Fruit fly (Drosophila melanogaster) whole organism, embryonic: Measurements from ENCODE around the gene Mct1.

Experiments used
- CG10543 ChIP-seq: fragments of 200-800 bp; sonication (Bioruptor generic); optimal IDR thresholded peaks from 3 replicates; lab custom pipeline; 2017; ENCODE audit warnings: missing biosample characterization, mild to moderate bottlenecking, missing genetic modification characterization, moderate library complexity
- CG10979 ChIP-seq: fragments of 200-800 bp; sonication (Bioruptor generic); optimal IDR thresholded peaks from 2 replicates; lab custom pipeline; 2018; ENCODE audit warnings: missing biosample characterization, mild to moderate bottlenecking, missing genetic modification characterization, moderate library complexity
- CG11085 ChIP-seq: fragments of 200-800 bp; sonication (Bioruptor generic); IDR thresholded peaks from 2 replicates; pipeline ENCODE4 v1.3.6; 2022; ENCODE audit warnings: missing biosample characterization, missing genetic modification characterization
- CG12769 ChIP-seq: fragments of 200-800 bp; sonication (Bioruptor generic); optimal IDR thresholded peaks from 2 replicates; lab custom pipeline; 2019; ENCODE audit warnings: missing biosample characterization, mild to moderate bottlenecking, missing genetic modification characterization, moderate library complexity
- CG13123 ChIP-seq: fragments of 200-800 bp; sonication (Bioruptor generic); optimal IDR thresholded peaks from 2 replicates; lab custom pipeline; 2016; ENCODE audit warnings: missing biosample characterization, missing genetic modification characterization
- CG13287 ChIP-seq: fragments of 200-800 bp; sonication (Bioruptor generic); IDR thresholded peaks from 2 replicates; pipeline ENCODE4 v1.3.6; 2022; ENCODE audit warnings: missing biosample characterization, missing genetic modification characterization; ENCODE audit not compliant: partially characterized antibody
- CG16813 ChIP-seq: fragments of 200-800 bp; sonication (Bioruptor generic); IDR thresholded peaks from 3 replicates; pipeline ENCODE4 v1.3.6; 2022; ENCODE audit warnings: missing biosample characterization, missing genetic modification characterization; ENCODE audit not compliant: partially characterized antibody
- CG17186 ChIP-seq: fragments of 200-800 bp; sonication (Bioruptor generic); optimal IDR thresholded peaks from 3 replicates; lab custom pipeline; 2017; ENCODE audit warnings: missing biosample characterization, missing genetic modification reagents, missing genetic modification characterization
- CG18011 ChIP-seq: fragments of 200-800 bp; sonication (Bioruptor generic); optimal IDR thresholded peaks from 2 replicates; lab custom pipeline; 2017; ENCODE audit warnings: missing biosample characterization, missing genetic modification characterization, mild to moderate bottlenecking, moderate library complexity, missing genotype
- CG4328 ChIP-seq: fragments of 200-800 bp; sonication (Bioruptor generic); optimal IDR thresholded peaks from 3 replicates; lab custom pipeline; 2017; ENCODE audit warnings: missing biosample characterization, missing genetic modification reagents, missing genetic modification characterization
- CG4820 ChIP-seq: fragments of 200-800 bp; sonication (Bioruptor generic); optimal IDR thresholded peaks from 3 replicates; lab custom pipeline; 2016; ENCODE audit warnings: missing biosample characterization, missing genetic modification characterization
- CG6813 ChIP-seq: fragments of 200-800 bp; sonication (Bioruptor generic); optimal IDR thresholded peaks from 2 replicates; lab custom pipeline; 2017; ENCODE audit warnings: missing biosample characterization, missing genetic modification characterization, mild to moderate bottlenecking, moderate library complexity, missing genetic modification reagents
- CG7372 ChIP-seq: fragments of 200-800 bp; sonication (Bioruptor generic); IDR thresholded peaks from 2 replicates; pipeline ENCODE4 v1.3.6; 2022; ENCODE audit warnings: missing biosample characterization, missing genetic modification characterization
- CG7556 ChIP-seq: fragments of 200-800 bp; sonication (Bioruptor generic); optimal IDR thresholded peaks from 2 replicates; lab custom pipeline; 2017; ENCODE audit warnings: missing biosample characterization, mild to moderate bottlenecking, missing genetic modification characterization
- CG9437 ChIP-seq: fragments of 200-800 bp; sonication (Bioruptor generic); optimal IDR thresholded peaks from 2 replicates; lab custom pipeline; 2018; ENCODE audit warnings: missing biosample characterization, mild to moderate bottlenecking, missing genetic modification characterization
- CG9609 ChIP-seq: fragments of 200-800 bp; sonication (Bioruptor generic); optimal IDR thresholded peaks from 3 replicates; lab custom pipeline; 2016; ENCODE audit warnings: missing biosample characterization, missing genetic modification characterization
- D19A ChIP-seq: fragments of 200-800 bp; optimal IDR thresholded peaks from 3 replicates; lab custom pipeline; 2019; ENCODE audit warnings: missing biosample characterization, mild to moderate bottlenecking, missing genetic modification characterization, moderate library complexity
- Deaf1 ChIP-seq: fragments of 200-800 bp; optimal IDR thresholded peaks from 3 replicates; lab custom pipeline; 2019; ENCODE audit warnings: missing biosample characterization, mild to moderate bottlenecking, missing genetic modification characterization, moderate library complexity
- E2f1 ChIP-seq: fragments of 200-800 bp; sonication (Bioruptor generic); IDR thresholded peaks from 2 replicates; pipeline ENCODE4 v1.3.6; 2022; ENCODE audit warnings: missing biosample characterization, missing genetic modification characterization
- HLH3B ChIP-seq: fragments of 200-800 bp; sonication (Bioruptor generic); IDR thresholded peaks from 2 replicates; pipeline ENCODE4 v1.3.6; 2022; ENCODE audit warnings: missing biosample characterization, missing genetic modification characterization
- Med ChIP-seq: fragments of 200-800 bp; sonication (Bioruptor generic); peaks from one replicate; lab custom pipeline; 2016; ENCODE audit warnings: missing biosample characterization, missing genetic modification characterization, mild to moderate bottlenecking, inconsistent platforms, moderate library complexity
- Pdp1 ChIP-seq, 2 experiments: fragments of 200-800 bp; sonication (Bioruptor generic); optimal IDR thresholded peaks; 3 replicates each; lab custom pipeline; 2016; ENCODE audit warnings: missing biosample characterization in 2 of 2, missing genetic modification characterization in 2 of 2, mild to moderate bottlenecking in 1 of 2, moderate library complexity in 1 of 2
- Spps ChIP-seq: fragments of 200-800 bp; sonication (Bioruptor generic); optimal IDR thresholded peaks from 2 replicates; lab custom pipeline; 2018; ENCODE audit warnings: missing biosample characterization, mild to moderate bottlenecking, missing genetic modification characterization
- Stat92E ChIP-seq, 3 experiments: fragments of >200 bp in 2 of 3; fragments of 200-800 bp in 1 of 3; sonication (Bioruptor generic) in 1 of 3; optimal IDR thresholded peaks; 2 replicates each; lab custom pipeline; 2017 to 2019; ENCODE audit warnings: missing biosample characterization in 3 of 3, missing genetic modification characterization in 3 of 3, mild to moderate bottlenecking in 1 of 3, moderate library complexity in 1 of 3
- abd-A ChIP-seq: fragments of 200-800 bp; sonication (Bioruptor generic); optimal IDR thresholded peaks from 3 replicates; lab custom pipeline; 2019; ENCODE audit warnings: missing biosample characterization, mild to moderate bottlenecking, missing genetic modification characterization, moderate library complexity
- br ChIP-seq: fragments of >200 bp; optimal IDR thresholded peaks from 2 replicates; lab custom pipeline; 2017
- chinmo ChIP-seq: fragments of 200-800 bp; sonication (Bioruptor generic); IDR thresholded peaks from 4 replicates; pipeline ENCODE4 v1.3.6; 2022; ENCODE audit warnings: missing biosample characterization, missing genetic modification characterization; ENCODE audit not compliant: partially characterized antibody
- fru ChIP-seq: fragments of >200 bp; optimal IDR thresholded peaks from 2 replicates; lab custom pipeline; 2017
- hkb ChIP-seq, 2 experiments: fragments of 200-800 bp in 1 of 2; fragments of >200 bp in 1 of 2; sonication (Bioruptor generic) in 1 of 2; IDR thresholded peaks in 1 of 2; optimal IDR thresholded peaks in 1 of 2; 2 replicates each; pipeline versions ENCODE4 v1.3.6 to Lab custom; 2017 to 2022; ENCODE audit warnings: missing biosample characterization in 1 of 2, missing genetic modification characterization in 1 of 2
- ind ChIP-seq: fragments of 200-800 bp; sonication (Bioruptor generic); optimal IDR thresholded peaks from 3 replicates; lab custom pipeline; 2016; ENCODE audit warnings: missing biosample characterization, missing genetic modification characterization
- mam ChIP-seq: fragments of 200-800 bp; sonication (Bioruptor generic); optimal IDR thresholded peaks from 3 replicates; lab custom pipeline; 2016; ENCODE audit warnings: missing biosample characterization, missing genetic modification characterization
- pan ChIP-seq, 4 experiments: fragments of >200 bp in 3 of 4; fragments of 200-800 bp in 1 of 4; sonication (Bioruptor generic) in 1 of 4; optimal IDR thresholded peaks in 3 of 4; IDR thresholded peaks in 1 of 4; 2 replicates each; pipeline versions ENCODE4 v1.3.6 to Lab custom; 2017 to 2022; ENCODE audit warnings: missing biosample characterization in 2 of 4, missing genetic modification characterization in 2 of 4, mixed read lengths in 1 of 4
- schlank ChIP-seq: fragments of 200-800 bp; sonication (Bioruptor generic); optimal IDR thresholded peaks from 2 replicates; lab custom pipeline; 2018; ENCODE audit warnings: missing biosample characterization, mild to moderate bottlenecking, missing genetic modification characterization
- sd ChIP-seq: fragments of 200-800 bp; sonication (Bioruptor generic); optimal IDR thresholded peaks from 3 replicates; lab custom pipeline; 2018; ENCODE audit warnings: missing biosample characterization, mild to moderate bottlenecking, missing genetic modification characterization, moderate library complexity
- sens ChIP-seq: fragments of 200-800 bp; sonication (Bioruptor generic); peaks from one replicate; lab custom pipeline; 2016; ENCODE audit warnings: missing biosample characterization, missing genetic modification characterization
- slbo ChIP-seq: fragments of 200-800 bp; sonication (Bioruptor generic); IDR thresholded peaks from 2 replicates; pipeline ENCODE4 v1.3.6; 2022; ENCODE audit warnings: missing biosample characterization, missing genetic modification characterization
- sob ChIP-seq: fragments of 200-800 bp; sonication (Bioruptor generic); IDR thresholded peaks from 2 replicates; pipeline ENCODE4 v1.3.6; 2022; ENCODE audit warnings: missing biosample characterization, missing genetic modification characterization
- sr ChIP-seq: fragments of 200-800 bp; sonication (Bioruptor generic); IDR thresholded peaks from 3 replicates; pipeline ENCODE4 v1.3.6; 2022; ENCODE audit warnings: missing biosample characterization, missing genetic modification characterization

Mct1 gene

DNA sequence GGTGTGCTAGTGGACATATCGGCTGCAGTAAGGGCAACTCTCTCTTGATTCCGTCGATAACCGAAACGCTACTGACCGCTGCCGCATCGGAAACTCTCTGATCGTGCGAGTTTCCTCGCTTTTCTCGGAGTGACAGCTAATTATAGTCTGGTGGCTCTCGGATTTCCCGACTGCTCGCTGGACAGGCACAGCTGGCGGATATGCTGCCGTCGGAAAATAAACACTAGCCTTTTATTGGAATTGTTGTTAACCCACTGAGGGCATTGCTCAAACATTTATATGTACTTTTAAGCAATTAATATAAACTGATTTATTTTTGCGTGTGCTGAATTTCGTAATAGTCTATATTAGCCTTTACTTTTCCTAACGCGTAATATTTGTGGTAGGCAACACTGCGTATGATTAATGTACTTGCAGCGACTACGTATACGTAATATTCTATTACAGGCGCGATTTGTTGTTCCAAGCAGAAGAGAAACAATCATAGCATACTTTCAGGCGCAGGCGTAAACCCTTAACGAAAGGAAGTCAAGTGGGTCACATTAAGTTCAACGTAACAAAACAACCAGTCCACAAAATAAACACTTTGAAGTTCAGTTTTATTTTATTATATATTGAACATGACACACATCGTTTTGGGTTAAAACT lies 24.9 kb downstream of the Mct1 start, which contains the start of gene SmydA-8:
Gene SmydA-8, minus strand, starts transcription at position 51 of the 648 bp plus-strand sequence.
- TF ChIP-seq CG13287 (GFP tag; lab: Robert Waterston, UW) (0 out of 2 replicates have a peak, but pooled peaks have one; percentile 13), Deaf1 (peak; percentile 51), Med (peak; percentile 27), CG9437 (GFP tag; lab: Kevin White, UChicago) (peak; percentile 98), E2f1 (no peak), CG10979 (tag; lab: Kevin White, UChicago) (peak; percentile 57), CG7372 (GFP tag; lab: Robert Waterston, UW) (peak; percentile 89), CG12769 (tag; lab: Kevin White, UChicago) (peak; percentile 6), hkb (optimal IDR thresholded peaks at IDR 0.05; lab: Kevin White, UChicago) (no peak), hkb (GFP tag; IDR thresholded peaks at IDR 0.05; lab: Robert Waterston, UW) (0 out of 2 replicates have a peak, but pooled peaks have one; percentile 10), sens (GFP tag; lab: Kevin White, UChicago) (peak; percentile 19), pan (optimal IDR thresholded peaks at IDR 0.05; lab: Kevin White, UChicago) (no peak), pan (GFP tag; optimal IDR thresholded peaks at IDR 0.05 in 1 of 2, IDR thresholded peaks at IDR 0.05 in 1 of 2) (no peak), CG18011 (no peak), Pdp1 (GFP tag; optimal IDR thresholded peaks at IDR 0.05; lab: Kevin White, UChicago) (peak in 1 of 2 experiments; percentile 66)

DNA sequence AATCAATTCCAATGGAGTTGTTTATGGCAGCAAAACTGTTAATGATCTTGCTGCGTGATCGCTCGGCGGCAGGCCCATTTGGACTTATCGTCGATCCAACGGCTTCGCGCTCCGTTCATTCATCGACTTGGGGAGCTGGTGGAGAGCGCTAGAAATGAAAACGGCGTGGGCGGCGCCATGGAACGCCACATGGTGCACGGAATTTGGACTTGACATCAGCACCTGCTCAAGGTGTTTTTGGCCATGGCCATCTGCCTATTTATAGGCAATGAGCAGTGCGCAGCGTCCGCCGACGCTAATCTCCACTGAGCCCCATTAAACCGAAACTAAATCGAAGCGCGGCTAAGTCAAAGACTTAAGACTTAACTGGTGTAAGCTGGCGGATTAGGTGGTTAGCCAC lies 29.5 kb downstream of the Mct1 start:
- TF ChIP-seq CG17186 (GFP tag; lab: Kevin White, UChicago) (no peak), Stat92E (GFP tag; optimal IDR thresholded peaks at IDR 0.05; lab: Kevin White, UChicago) (no peak), pan (optimal IDR thresholded peaks at IDR 0.05; lab: Kevin White, UChicago) (no peak), pan (GFP tag; optimal IDR thresholded peaks at IDR 0.05 in 1 of 2, IDR thresholded peaks at IDR 0.05 in 1 of 2) (no peak), CG16813 (GFP tag; lab: Robert Waterston, UW) (no peak), sd (peak; percentile 83), sr (GFP tag; lab: Robert Waterston, UW) (peak; percentile 80), CG7556 (GFP tag; lab: Kevin White, UChicago) (no peak), ind (GFP tag; lab: Kevin White, UChicago) (no peak)

DNA sequence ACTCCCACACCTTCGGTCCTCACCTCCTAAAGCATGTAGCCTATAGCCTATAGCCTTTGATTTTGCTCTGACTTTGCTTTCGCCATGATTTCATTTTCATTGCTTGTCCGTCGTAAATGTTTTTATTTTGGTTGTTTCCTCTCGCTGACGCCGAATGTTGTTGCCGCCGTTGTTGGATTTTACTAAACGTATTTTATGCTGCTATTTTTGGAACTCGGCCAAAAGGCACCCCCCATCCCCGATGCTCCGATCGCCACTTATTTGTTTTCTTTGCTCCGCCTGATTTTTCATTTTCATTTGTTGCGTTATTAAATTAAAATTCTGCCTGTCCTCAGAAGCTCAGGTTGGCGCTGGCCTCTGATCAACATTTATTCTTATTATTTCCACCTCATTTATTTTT lies 30.3 kb downstream of the Mct1 start:
- peak; percentile 89 for TF ChIP-seq CG10543 (GFP tag; lab: Kevin White, UChicago)
- no peak for TF ChIP-seq CG6813
- no peak for TF ChIP-seq mam (GFP tag; lab: Kevin White, UChicago)
- TF ChIP-seq sd: peak; percentile 61
- no peak for TF ChIP-seq D19A (tag; lab: Kevin White, UChicago)
- peak; percentile 18 for TF ChIP-seq Deaf1
- TF ChIP-seq fru: no peak
- TF ChIP-seq HLH3B: no peak
- peak; percentile 26 for TF ChIP-seq abd-A (tag; lab: Kevin White, UChicago)
- no peak for TF ChIP-seq CG11085 (GFP tag; lab: Robert Waterston, UW)
- peak; percentile 46; the same call in 1 of the 3 replicates for TF ChIP-seq sr (GFP tag; lab: Robert Waterston, UW)
- TF ChIP-seq chinmo (GFP tag; lab: Robert Waterston, UW): 0 out of 4 replicates have a peak, but pooled peaks have one; percentile 21
- no peak for TF ChIP-seq schlank
- TF ChIP-seq Med: no peak
- TF ChIP-seq CG4820 (GFP tag; lab: Kevin White, UChicago): no peak
- TF ChIP-seq CG9609 (GFP tag; lab: Kevin White, UChicago): no peak
- no peak for TF ChIP-seq sob (GFP tag; lab: Robert Waterston, UW)
- TF ChIP-seq slbo (GFP tag; lab: Robert Waterston, UW): no peak
- no peak for TF ChIP-seq br (lab: Kevin White, UChicago)
- TF ChIP-seq CG13123 (GFP tag; lab: Kevin White, UChicago): no peak
- TF ChIP-seq CG4328 (GFP tag; lab: Kevin White, UChicago): peak; percentile 58
- no peak for TF ChIP-seq Spps (tag; lab: Kevin White, UChicago)
